Fruit fly (Drosophila melanogaster): ENCODE data around the gene CG15422.

The CG15422 gene

DNA sequence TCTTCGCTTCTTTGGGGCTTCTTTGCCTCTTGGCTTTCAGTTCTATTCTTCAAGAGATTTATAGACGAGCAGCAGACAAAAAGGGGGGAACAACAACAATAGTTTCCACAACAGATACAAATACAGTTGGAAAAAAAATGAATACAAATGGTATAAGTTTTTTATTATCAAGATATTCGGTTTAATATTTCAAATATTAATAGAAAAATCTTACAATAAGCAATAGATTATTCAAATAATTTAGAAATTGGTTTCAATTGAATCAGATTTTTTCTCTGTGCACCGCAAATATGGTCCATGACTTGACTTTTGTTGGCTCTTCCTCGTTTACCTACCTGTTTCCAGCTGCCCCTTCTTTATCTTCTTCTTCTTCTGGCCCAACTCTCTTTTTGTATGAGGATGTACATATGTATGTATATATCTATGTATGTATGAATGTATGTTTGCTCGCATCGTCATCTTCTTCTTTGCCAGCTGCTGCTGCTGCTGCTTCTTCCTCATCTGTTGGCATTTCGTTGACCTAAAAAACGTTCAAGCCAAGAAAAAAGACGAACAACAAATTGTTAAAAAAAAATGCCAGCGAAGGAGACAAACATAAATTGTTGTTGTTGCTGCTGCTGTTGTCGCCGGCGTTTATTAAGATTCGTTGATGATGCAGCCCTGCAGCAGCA is 48.8 kb downstream of the CG15422 start (continued):
- TF ChIP-seq dsx (GFP tag; optimal IDR thresholded peaks at IDR 0.05; ENCODE audit: poor library complexity, severe bottlenecking) (peak; percentile 68), CG3919 (GFP tag; optimal IDR thresholded peaks at IDR 0.05) (peak; percentile 64), CG8632 (GFP tag; optimal IDR thresholded peaks at IDR 0.05) (peak; percentile 71), Lpt (GFP tag; optimal IDR thresholded peaks at IDR 0.05) (peak; percentile 54), cyc (GFP tag; optimal IDR thresholded peaks at IDR 0.05) (no peak), CG16779 (tag; optimal IDR thresholded peaks at IDR 0.05) (peak; percentile 18), net (GFP tag; optimal IDR thresholded peaks at IDR 0.05) (no peak), Sox102F (GFP tag; optimal IDR thresholded peaks at IDR 0.05) (peak; percentile 10), dac (GFP tag; optimal IDR thresholded peaks at IDR 0.05) (no peak), Eip93F (GFP tag; optimal IDR thresholded peaks at IDR 0.05) (no peak), fd59A (GFP tag; optimal IDR thresholded peaks at IDR 0.05) (peak; percentile 66), Smox (GFP tag; optimal IDR thresholded peaks at IDR 0.05) (peak; percentile 58), CG9139 (GFP tag; optimal IDR thresholded peaks at IDR 0.05) (peak; percentile 36), CG10631 (GFP tag; optimal IDR thresholded peaks at IDR 0.05) (peak; percentile 85), Ets21C (GFP tag; optimal IDR thresholded peaks at IDR 0.05) (no peak), spab (GFP tag; optimal IDR thresholded peaks at IDR 0.05) (peak; percentile 57), CG6792 (GFP tag; optimal IDR thresholded peaks at IDR 0.05) (peak; percentile 68), CG32006 (GFP tag; optimal IDR thresholded peaks at IDR 0.05) (peak; percentile 73), acj6 (GFP tag; optimal IDR thresholded peaks at IDR 0.05) (peak; percentile 59), achi (GFP tag; optimal IDR thresholded peaks at IDR 0.05) (peak; percentile 73), CG6808 (GFP tag; optimal IDR thresholded peaks at IDR 0.05) (peak; percentile 66), CG8119 (GFP tag; IDR thresholded peaks at IDR 0.05) (peak; percentile 86), pdm3 (GFP tag; optimal IDR thresholded peaks at IDR 0.05) (peak; percentile 65), svp (GFP tag) (peak; percentile 53), CG3032 (tag; optimal IDR thresholded peaks at IDR 0.05) (peak; percentile 67), Gug (GFP tag; IDR thresholded peaks at IDR 0.05) (peak; percentile 51), Hr38 (GFP tag; optimal IDR thresholded peaks at IDR 0.05) (no peak), ss (GFP tag; optimal IDR thresholded peaks at IDR 0.05) (peak; percentile 31 to 38), CG11902 (GFP tag; optimal IDR thresholded peaks at IDR 0.05) (peak; percentile 10), CG1621 (tag; optimal IDR thresholded peaks at IDR 0.05) (peak; percentile 14), Eip78C (GFP tag) (peak; percentile 93), OdsH (GFP tag; optimal IDR thresholded peaks at IDR 0.05) (peak; percentile 81), CG10669 (GFP tag; optimal IDR thresholded peaks at IDR 0.05) (peak; percentile 52), eg (GFP tag; IDR thresholded peaks at IDR 0.05) (peak; percentile 51; the same call in 2 of the 3 replicates), CG8319 (GFP tag; optimal IDR thresholded peaks at IDR 0.05) (peak; percentile 49), CG4318 (GFP tag; optimal IDR thresholded peaks at IDR 0.05) (peak; percentile 40), Ets96B (tag; optimal IDR thresholded peaks at IDR 0.05) (peak; percentile 71)

Data from whole organism, prepupa.